Worm (Caenorhabditis elegans) whole organism, young adult: ENCODE data around the gene H41C03.1.

Experiments
- T07F8.4 ChIP-seq: sonication (generic microtip); optimal IDR thresholded peaks from 2 replicates; lab custom pipeline; 2016; ENCODE audit warnings: mild to moderate bottlenecking, missing genetic modification characterization, moderate library complexity, missing compliant biosample characterization
- Y95B8A.8 ChIP-seq: fragments of 200-800 bp; sonication (Bioruptor generic); IDR thresholded peaks from 2 replicates; pipeline ENCODE4 v1.3.6; 2022; ENCODE audit warnings: missing genetic modification reagents, missing genetic modification characterization, missing compliant biosample characterization
- attf-3 ChIP-seq: fragments of 200-800 bp; sonication (Bioruptor generic); conservative IDR thresholded peaks from 2 replicates; pipeline ENCODE4 v1.3.6; 2022; ENCODE audit warnings: missing genetic modification reagents, missing genetic modification characterization, missing compliant biosample characterization
- ccch-3 ChIP-seq: fragments of 200-800 bp; sonication (Bioruptor generic); optimal IDR thresholded peaks from 2 replicates; lab custom pipeline; 2018; ENCODE audit warnings: mild to moderate bottlenecking, missing genetic modification characterization, missing compliant biosample characterization
- ceh-40 ChIP-seq: fragments of 200-800 bp; sonication (Bioruptor generic); IDR thresholded peaks from 2 replicates; pipeline ENCODE4 v1.3.6; 2022; ENCODE audit warnings: missing genetic modification characterization, missing compliant biosample characterization
- efl-1 ChIP-seq: fragments of 150-350 bp; optimal IDR thresholded peaks from 2 replicates; lab custom pipeline; 2014; ENCODE audit warnings: missing biosample characterization, missing genetic modification reagents, missing genetic modification characterization
- egl-18 ChIP-seq: fragments of 200-800 bp; sonication (Bioruptor generic); IDR thresholded peaks from 2 replicates; pipeline ENCODE4 v1.3.6; 2022; ENCODE audit warnings: missing genetic modification reagents, missing genetic modification characterization, missing compliant biosample characterization
- lin-35 ChIP-seq, 3 experiments: fragments of 150-350 bp in 2 of 3; sonication (generic microtip) in 1 of 3; optimal IDR thresholded peaks; 2 replicates each; lab custom pipeline; 2014 to 2018; ENCODE audit warnings: missing biosample characterization in 3 of 3, missing genetic modification characterization in 3 of 3, missing genetic modification reagents in 3 of 3
- madf-3 ChIP-seq: fragments of 200-800 bp; sonication (Bioruptor generic); IDR thresholded peaks from 2 replicates; pipeline ENCODE4 v1.3.6; 2022; ENCODE audit warnings: missing genetic modification reagents, missing genetic modification characterization, missing compliant biosample characterization
- snpc-4 ChIP-seq, 5 experiments: fragments of 150-350 bp in 1 of 5; sonication (generic microtip) in 4 of 5; optimal IDR thresholded peaks; 2 replicates each; lab custom pipeline; 2014 to 2018; ENCODE audit warnings: missing genetic modification characterization in 5 of 5, missing biosample characterization in 3 of 5, antibody characterized with exemption in 2 of 5, mild to moderate bottlenecking in 2 of 5, missing compliant biosample characterization in 2 of 5, missing genotype in 2 of 5, moderate library complexity in 2 of 5, missing genetic modification reagents in 1 of 5
- sptf-2 ChIP-seq: fragments of 200-800 bp; sonication (Bioruptor generic); optimal IDR thresholded peaks from 2 replicates; lab custom pipeline; 2018; ENCODE audit warnings: mild to moderate bottlenecking, missing genetic modification characterization, missing compliant biosample characterization
- tbp1 ChIP-seq: fragments of 200-800 bp; sonication (Bioruptor generic); optimal IDR thresholded peaks from 2 replicates; lab custom pipeline; 2018; ENCODE audit warnings: mild to moderate bottlenecking, missing genetic modification characterization, missing compliant biosample characterization
- unc-62 ChIP-seq: fragments of 150-350 bp; optimal IDR thresholded peaks from 2 replicates; lab custom pipeline; 2014; ENCODE audit warnings: missing biosample characterization, missing genetic modification reagents, missing genetic modification characterization
- ztf-26 ChIP-seq: sonication (generic microtip); optimal IDR thresholded peaks from 2 replicates; lab custom pipeline; 2017; ENCODE audit warnings: missing genetic modification characterization, missing compliant biosample characterization

DNA sequence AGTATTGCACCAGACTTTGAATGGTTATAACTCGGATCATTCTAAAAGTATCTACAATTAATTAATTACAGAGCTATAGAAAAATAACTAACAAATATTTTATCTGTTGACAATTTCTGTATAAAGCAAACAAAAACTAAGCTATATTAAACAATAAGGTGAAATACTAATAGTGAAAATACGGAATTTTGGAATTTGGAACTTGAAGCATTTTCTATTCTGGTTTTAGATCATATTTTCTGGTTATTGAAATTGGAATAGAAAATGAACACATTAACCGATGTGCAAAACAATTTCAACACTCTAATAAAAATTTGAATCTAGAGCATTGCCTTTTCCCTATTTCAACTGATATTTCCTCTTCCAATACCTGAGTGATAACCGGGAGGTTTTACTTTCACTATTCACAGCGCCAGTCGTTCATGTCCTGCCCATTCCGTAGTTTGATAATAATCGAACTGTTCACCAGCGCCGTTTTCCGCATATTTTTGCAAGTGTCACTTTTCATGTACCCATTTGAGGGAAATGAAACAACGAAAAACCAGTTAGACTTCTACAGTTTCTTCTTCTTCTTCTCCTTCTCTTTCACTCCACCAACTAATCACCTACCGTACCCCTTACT lies 45.8 kb downstream of the H41C03.1 start:
- no peak for TF ChIP-seq efl-1 (GFP tag; lab: Kevin White, UChicago)
- TF ChIP-seq sptf-2 (GFP tag; lab: Kevin White, UChicago), result no peak
- TF ChIP-seq madf-3, result no peak
- no peak for TF ChIP-seq lin-35 (GFP tag; optimal IDR thresholded peaks at IDR 0.05; lab: Kevin White, UChicago)
- TF ChIP-seq unc-62 (GFP tag; lab: Kevin White, UChicago), result no peak
- TF ChIP-seq ztf-26 (tag; lab: Kevin White, UChicago), result no peak
- TF ChIP-seq ceh-40 (GFP tag; lab: Robert Waterston, UW), result no peak
- TF ChIP-seq attf-3 (GFP tag; lab: Robert Waterston, UW), result no peak
- no peak for TF ChIP-seq Y95B8A.8 (GFP tag; lab: Robert Waterston, UW)
- no peak for TF ChIP-seq egl-18 (GFP tag; lab: Robert Waterston, UW)
- TF ChIP-seq T07F8.4 (tag; lab: Kevin White, UChicago), result no peak
- TF ChIP-seq ccch-3 (GFP tag; lab: Kevin White, UChicago), result no peak
- TF ChIP-seq snpc-4 (GFP tag; optimal IDR thresholded peaks at IDR 0.05; lab: Kevin White, UChicago), result no peak
- no peak for TF ChIP-seq snpc-4 (tag; optimal IDR thresholded peaks at IDR 0.05; lab: Kevin White, UChicago)
- TF ChIP-seq tbp1 (GFP tag; lab: Kevin White, UChicago), result no peak
